Fruit fly (Drosophila melanogaster) whole organism, pupa: ENCODE results near the gene CycT.

Source experiments
- CG12605 ChIP-seq: fragments of 200-800 bp; sonication (Bioruptor generic); IDR thresholded peaks from 2 replicates; pipeline ENCODE4 v1.3.6; 2022; ENCODE audit warnings: missing biosample characterization, missing genetic modification characterization
- CG13204 ChIP-seq: fragments of 200-800 bp; sonication (Bioruptor generic); optimal IDR thresholded peaks from 2 replicates; lab custom pipeline; 2018; ENCODE audit warnings: missing biosample characterization, mild to moderate bottlenecking, missing genetic modification characterization, moderate library complexity
- CG14655 ChIP-seq: fragments of 200-800 bp; sonication (Bioruptor generic); optimal IDR thresholded peaks from 3 replicates; lab custom pipeline; 2017; ENCODE audit warnings: mild to moderate bottlenecking, missing biosample characterization, missing genetic modification reagents, missing genetic modification characterization
- CG15710 ChIP-seq: fragments of 200-800 bp; sonication (Bioruptor generic); optimal IDR thresholded peaks from 2 replicates; lab custom pipeline; 2018; ENCODE audit warnings: missing biosample characterization, mild to moderate bottlenecking, missing genetic modification characterization, moderate library complexity
- CG34367 ChIP-seq: fragments of 200-800 bp; sonication (Bioruptor generic); optimal IDR thresholded peaks from 2 replicates; lab custom pipeline; 2018; ENCODE audit warnings: missing biosample characterization, mild to moderate bottlenecking, missing genetic modification characterization
- fd96Ca ChIP-seq: fragments of 200-800 bp; sonication (Bioruptor generic); IDR thresholded peaks from 3 replicates; pipeline ENCODE4 v1.3.6; 2022; ENCODE audit warnings: missing biosample characterization, missing genetic modification characterization
- gl ChIP-seq: fragments of 200-800 bp; sonication (Bioruptor generic); optimal IDR thresholded peaks from 2 replicates; lab custom pipeline; 2018; ENCODE audit warnings: missing biosample characterization, mild to moderate bottlenecking, missing genetic modification characterization

DNA sequence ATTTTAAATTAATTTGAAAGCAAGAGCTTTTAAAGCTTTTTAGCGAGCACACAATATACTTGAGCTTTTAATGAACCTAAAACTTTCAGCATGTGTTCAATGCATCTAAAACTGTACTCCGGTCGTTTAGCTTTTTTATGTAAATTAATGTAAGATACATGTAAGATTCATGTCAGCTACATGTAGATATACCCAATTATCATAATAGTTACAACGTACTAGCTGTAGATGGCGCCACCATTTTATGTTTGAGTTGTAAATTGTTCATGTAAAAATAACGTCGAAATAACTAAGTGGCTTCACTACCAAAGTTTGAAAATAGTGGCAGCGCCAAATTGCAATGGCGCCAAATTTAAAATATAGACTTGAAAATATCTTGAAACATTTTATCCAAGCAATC is 39.3 kb upstream of the CycT start:
- TF ChIP-seq CG12605 (no peak), CG34367 (no peak), CG13204 (GFP tag; lab: Kevin White, UChicago) (no peak), CG15710 (no peak), CG14655 (GFP tag; lab: Kevin White, UChicago) (no peak), fd96Ca (GFP tag; lab: Robert Waterston, UW) (no peak), gl (tag; lab: Kevin White, UChicago) (no peak)
